Worm (Caenorhabditis elegans) whole organism, L4/young adult: Measurements from ENCODE around the gene R01H2.7.

Experiments used
- W03F9.2 ChIP-seq: fragments of 150-350 bp; optimal IDR thresholded peaks from 2 replicates; lab custom pipeline; 2014; ENCODE audit warnings: missing biosample characterization, missing genetic modification characterization
- dao-5 ChIP-seq: sonication (generic microtip); optimal IDR thresholded peaks from 2 replicates; lab custom pipeline; 2016; ENCODE audit warnings: missing genotype, missing genetic modification characterization, moderate library complexity, missing compliant biosample characterization
- him-1 ChIP-seq: sonication (generic microtip); optimal IDR thresholded peaks from 2 replicates; lab custom pipeline; 2016; ENCODE audit warnings: missing genotype, missing genetic modification reagents, missing genetic modification characterization, missing compliant biosample characterization

R01H2.7 gene

DNA sequence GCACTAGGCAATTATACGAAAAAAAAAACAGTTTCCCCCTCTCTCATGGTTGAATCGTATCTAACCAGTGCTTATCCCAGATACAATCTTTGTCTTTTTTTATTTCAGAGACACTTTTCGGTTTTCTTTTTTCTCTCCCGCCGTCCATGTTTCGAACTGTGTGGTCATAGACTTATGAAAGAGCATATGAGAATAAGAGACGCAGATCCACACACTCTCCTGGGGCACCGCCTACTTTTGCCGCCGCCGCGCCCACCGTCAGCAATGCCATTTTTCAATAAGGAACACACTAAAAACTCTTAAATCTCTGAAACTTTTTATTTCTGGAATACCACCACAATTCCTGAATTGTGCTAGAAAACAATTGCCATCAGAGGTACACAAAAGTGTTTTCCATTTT lies 55.6 kb downstream of the R01H2.7 start, which contains the start of gene prk-1:
Gene prk-1 (plus strand): TSS at position 269 of the 400 bp plus-strand sequence.
- TF ChIP-seq W03F9.2 (tag; lab: Kevin White, UChicago) (no peak), him-1 (no peak), dao-5 (tag; lab: Kevin White, UChicago) (no peak)

DNA sequence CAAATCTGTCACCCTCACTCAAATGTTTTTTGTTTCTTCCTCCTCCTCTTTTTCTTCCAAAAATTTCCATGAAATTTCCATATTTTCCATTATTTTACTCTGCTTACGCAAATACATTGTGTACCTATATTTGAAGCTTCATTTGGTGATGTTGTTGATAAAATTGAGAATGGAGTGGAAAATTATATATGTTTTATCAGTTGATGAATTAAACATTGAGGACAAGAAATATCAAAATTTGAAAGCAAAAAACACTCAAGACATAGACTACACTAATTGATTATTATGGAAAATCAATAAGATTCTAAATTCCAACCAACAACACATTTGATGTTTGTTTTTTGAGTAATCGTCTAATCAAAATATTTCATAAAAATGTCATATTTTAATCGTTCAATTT lies 56.3 kb downstream of the R01H2.7 start:
- TF ChIP-seq him-1 (no peak), dao-5 (tag; lab: Kevin White, UChicago) (no peak), W03F9.2 (tag; lab: Kevin White, UChicago) (peak; percentile 10)

- no peak for TF ChIP-seq him-1
- no peak for TF ChIP-seq W03F9.2 (tag; lab: Kevin White, UChicago)
- no peak for TF ChIP-seq dao-5 (tag; lab: Kevin White, UChicago)
Measured at ce11 chrIII:6988060-6988459, 57.5 kb downstream of the R01H2.7 start.
